Worm (Caenorhabditis elegans): Measurements from ENCODE around the gene lbp-4.
A peak's percentile ranks its signal among the peaks of the same experiment; 100 is the strongest.

lbp-4 gene

ce11 chrV:7798079-7798478 lies 22.3 kb upstream of the lbp-4 start, which contains the start of gene ZK742.7:
Gene ZK742.7 (plus strand): TSS chrV:7798379.
- TF ChIP-seq zag-1 (tag; optimal IDR thresholded peaks at IDR 0.05) (no peak), lin-39 (tag; optimal IDR thresholded peaks at IDR 0.05) (no peak), nhr-12 (tag; optimal IDR thresholded peaks at IDR 0.05) (no peak), ama-1 (optimal IDR thresholded peaks at IDR 0.05) (no peak), R02D3.7 (tag; optimal IDR thresholded peaks at IDR 0.05) (no peak), blmp-1 (tag; optimal IDR thresholded peaks at IDR 0.05; ENCODE audit: insufficient read depth) (no peak), crh-2 (tag; optimal IDR thresholded peaks at IDR 0.05) (no peak), nhr-21 (tag; optimal IDR thresholded peaks at IDR 0.05) (no peak)

ce11 chrV:7803563-7803962 lies 16.8 kb upstream of the lbp-4 start:
- no peak for TF ChIP-seq nhr-11 (tag; optimal IDR thresholded peaks at IDR 0.05)
- no peak for TF ChIP-seq lin-11 (tag; optimal IDR thresholded peaks at IDR 0.05)
- TF ChIP-seq F13H6.1 (tag; optimal IDR thresholded peaks at IDR 0.05) = no peak
- TF ChIP-seq lin-39 (tag; optimal IDR thresholded peaks at IDR 0.05) = no peak
- TF ChIP-seq mdl-1 (tag; optimal IDR thresholded peaks at IDR 0.05) = no peak
- TF ChIP-seq nhr-77 (tag; optimal IDR thresholded peaks at IDR 0.05) = no peak
- TF ChIP-seq unc-39 (tag; optimal IDR thresholded peaks at IDR 0.05) = no peak
- TF ChIP-seq mbf-1 (tag; optimal IDR thresholded peaks at IDR 0.05) = no peak
- no peak for TF ChIP-seq nhr-12 (tag; optimal IDR thresholded peaks at IDR 0.05)
- TF ChIP-seq peb-1 (tag; optimal IDR thresholded peaks at IDR 0.05) = no peak
- no peak for TF ChIP-seq Y55F3AM.14 (GFP tag; optimal IDR thresholded peaks at IDR 0.05)
- no peak for TF ChIP-seq crh-2 (tag; optimal IDR thresholded peaks at IDR 0.05)
- no peak for TF ChIP-seq C34F6.9 (tag; optimal IDR thresholded peaks at IDR 0.05)
- no peak for TF ChIP-seq sma-3 (GFP tag; optimal IDR thresholded peaks at IDR 0.05)
- no peak for TF ChIP-seq nhr-25 (tag; optimal IDR thresholded peaks at IDR 0.05)
- TF ChIP-seq elt-1 (tag; optimal IDR thresholded peaks at IDR 0.05) = no peak
- no peak for TF ChIP-seq egl-27 (tag; optimal IDR thresholded peaks at IDR 0.05)

DNA sequence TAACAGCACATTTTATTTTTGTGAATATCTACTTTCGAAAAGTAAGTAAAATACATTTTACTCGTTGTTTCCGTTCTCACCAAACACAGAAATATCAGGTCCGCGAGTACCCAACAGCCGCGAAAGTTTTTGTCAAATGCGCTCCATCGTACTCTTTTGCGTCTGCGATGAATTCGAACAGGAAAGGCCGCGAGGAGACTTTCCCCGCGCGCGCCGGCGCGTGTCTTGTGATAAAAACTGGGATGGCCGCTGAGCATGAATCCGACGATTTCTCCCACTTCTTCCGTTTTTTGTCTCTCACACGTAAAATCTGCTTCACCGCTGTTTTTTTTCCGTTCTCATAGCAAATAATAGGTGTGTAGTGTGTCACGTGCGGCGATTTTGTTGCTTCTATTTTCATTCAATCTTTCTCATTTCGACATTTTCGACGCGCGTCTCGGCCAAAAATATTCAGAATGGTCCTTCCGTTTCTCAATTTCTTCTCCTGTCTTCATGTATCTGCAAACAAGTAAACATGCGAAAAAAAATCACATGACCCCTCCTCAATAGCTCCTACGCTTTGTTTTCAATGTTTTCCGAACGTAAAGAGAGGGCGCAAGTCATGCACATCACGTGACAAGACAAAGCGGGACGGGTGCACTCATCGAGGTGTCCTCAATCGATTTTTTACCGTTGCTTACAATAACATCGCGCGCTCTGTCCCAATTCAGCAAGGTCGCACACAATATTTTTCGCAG lies 16.1 kb upstream of the lbp-4 start, which contains the start of gene uvs-1:
uvs-1 (minus strand) TSS at position 145 of the 737 bp plus-strand sequence.
- TF ChIP-seq nhr-25 (tag; optimal IDR thresholded peaks at IDR 0.05) (peak; percentile 23), fos-1 (tag; optimal IDR thresholded peaks at IDR 0.05) (peak; percentile 45), R02D3.7 (tag; optimal IDR thresholded peaks at IDR 0.05) (no peak), unc-55 (GFP tag; optimal IDR thresholded peaks at IDR 0.05) (peak; percentile 69), nhr-12 (tag; optimal IDR thresholded peaks at IDR 0.05) (no peak), dmd-4 (tag; optimal IDR thresholded peaks at IDR 0.05) (no peak), mbf-1 (tag; optimal IDR thresholded peaks at IDR 0.05) (no peak), lin-11 (tag; optimal IDR thresholded peaks at IDR 0.05) (no peak), elt-3 (tag; optimal IDR thresholded peaks at IDR 0.05) (no peak), sma-9 (GFP tag; optimal IDR thresholded peaks at IDR 0.05) (peak; percentile 18), sma-9 (tag; optimal IDR thresholded peaks at IDR 0.05) (no peak), ceh-82 (tag; optimal IDR thresholded peaks at IDR 0.05) (no peak), elt-1 (tag; optimal IDR thresholded peaks at IDR 0.05) (no peak), gmeb-1 (tag; optimal IDR thresholded peaks at IDR 0.05) (peak; percentile 6), ama-1 (optimal IDR thresholded peaks at IDR 0.05) (no peak), crh-2 (tag; optimal IDR thresholded peaks at IDR 0.05) (peak; percentile 29), aly-2 (tag; optimal IDR thresholded peaks at IDR 0.05) (no peak), ztf-4 (tag; optimal IDR thresholded peaks at IDR 0.05) (no peak), mdl-1 (tag; optimal IDR thresholded peaks at IDR 0.05) (no peak), egl-27 (tag; optimal IDR thresholded peaks at IDR 0.05) (no peak), nhr-10 (tag; optimal IDR thresholded peaks at IDR 0.05) (no peak), peb-1 (tag; optimal IDR thresholded peaks at IDR 0.05) (no peak), nhr-11 (tag; optimal IDR thresholded peaks at IDR 0.05) (no peak), nhr-6 (tag; optimal IDR thresholded peaks at IDR 0.05) (no peak), unc-39 (tag; optimal IDR thresholded peaks at IDR 0.05) (no peak), unc-62 (GFP tag; optimal IDR thresholded peaks at IDR 0.05) (no peak), skn-1 (tag; optimal IDR thresholded peaks at IDR 0.05) (no peak), blmp-1 (tag; optimal IDR thresholded peaks at IDR 0.05; ENCODE audit: insufficient read depth) (no peak), nhr-77 (tag; optimal IDR thresholded peaks at IDR 0.05) (no peak), alr-1 (tag; optimal IDR thresholded peaks at IDR 0.05) (no peak), C34F6.9 (tag; optimal IDR thresholded peaks at IDR 0.05) (peak; percentile 68), sma-3 (GFP tag; optimal IDR thresholded peaks at IDR 0.05) (peak; percentile 37), nhr-23 (tag; optimal IDR thresholded peaks at IDR 0.05) (no peak), snpc-4 (tag; optimal IDR thresholded peaks at IDR 0.05) (no peak), mab-5 (tag; optimal IDR thresholded peaks at IDR 0.05) (no peak), nhr-21 (tag; optimal IDR thresholded peaks at IDR 0.05) (no peak), lin-39 (tag; optimal IDR thresholded peaks at IDR 0.05) (no peak), nhr-129 (tag; optimal IDR thresholded peaks at IDR 0.05) (peak; percentile 73), ztf-11 (tag; optimal IDR thresholded peaks at IDR 0.05) (no peak), Y55F3AM.14 (GFP tag; optimal IDR thresholded peaks at IDR 0.05) (no peak), ceh-16 (tag; optimal IDR thresholded peaks at IDR 0.05) (no peak), ztf-1 (GFP tag; conservative IDR thresholded peaks at IDR 0.05) (no peak), lsy-2 (tag; optimal IDR thresholded peaks at IDR 0.05) (peak in 1 of 2 experiments; percentile 19), ZK546.5 (tag; optimal IDR thresholded peaks at IDR 0.05) (no peak), F13H6.1 (tag; optimal IDR thresholded peaks at IDR 0.05) (no peak)

Data from whole organism, L2 larva.